Fruit fly (Drosophila melanogaster): ENCODE results near the gene ase.

Gene ase

dm6 chrX:499589-500041 lies 39.1 kb downstream of the ase start (continued):
- TF ChIP-seq HHEX (GFP tag; optimal IDR thresholded peaks at IDR 0.05) (peak; percentile 90), tgo (GFP tag; IDR thresholded peaks at IDR 0.05) (peak; percentile 70), CG14710 (tag; optimal IDR thresholded peaks at IDR 0.05) (peak; percentile 51), sob (GFP tag; IDR thresholded peaks at IDR 0.05) (peak; percentile 84), CG18262 (tag; optimal IDR thresholded peaks at IDR 0.05) (peak; percentile 75), Mes4 (GFP tag; optimal IDR thresholded peaks at IDR 0.05) (peak; percentile 70), onecut (GFP tag; IDR thresholded peaks at IDR 0.05) (no peak; the same call in 1 of the 2 replicates), HLH3B (GFP tag; IDR thresholded peaks at IDR 0.05) (peak; percentile 68), H15 (GFP tag; IDR thresholded peaks at IDR 0.05) (peak; percentile 63; the same call in 1 of the 3 replicates), CG13287 (GFP tag; IDR thresholded peaks at IDR 0.05; ENCODE audit: partially characterized antibody) (peak; percentile 18), fd64A (GFP tag; optimal IDR thresholded peaks at IDR 0.05) (peak; percentile 69), Fer3 (tag; optimal IDR thresholded peaks at IDR 0.05) (peak; percentile 85), crp (GFP tag; optimal IDR thresholded peaks at IDR 0.05) (peak in 1 of 2 experiments; percentile 40), CG4820 (GFP tag; optimal IDR thresholded peaks at IDR 0.05) (peak; percentile 69), crol (GFP tag; IDR thresholded peaks at IDR 0.05) (no peak), so (GFP tag; IDR thresholded peaks at IDR 0.05) (peak; percentile 85; the same call in 2 of the 3 replicates), Gsc (GFP tag; IDR thresholded peaks at IDR 0.05) (no peak), CG11504 (tag; optimal IDR thresholded peaks at IDR 0.05) (no peak), CG3407 (GFP tag; optimal IDR thresholded peaks at IDR 0.05) (peak; percentile 71), trh (GFP tag; optimal IDR thresholded peaks at IDR 0.05) (no peak), CG2116 (GFP tag; optimal IDR thresholded peaks at IDR 0.05) (peak; percentile 38), CG16815 (GFP tag; optimal IDR thresholded peaks at IDR 0.05) (peak; percentile 57), tio (GFP tag; optimal IDR thresholded peaks at IDR 0.05) (peak; percentile 64), Dek (tag; optimal IDR thresholded peaks at IDR 0.05) (peak; percentile 86), CG8281 (tag; optimal IDR thresholded peaks at IDR 0.05) (peak; percentile 65), CG16813 (GFP tag; IDR thresholded peaks at IDR 0.05; ENCODE audit: partially characterized antibody) (no peak), CG17612 (GFP tag; IDR thresholded peaks at IDR 0.05) (0 out of 2 replicates have a peak, but pooled peaks have one; percentile 45), pnt (GFP tag; optimal IDR thresholded peaks at IDR 0.05) (peak; percentile 64), Nf-YA (GFP tag; IDR thresholded peaks at IDR 0.05) (peak; percentile 41; the same call in 1 of the 2 replicates), Jarid2 (GFP tag; optimal IDR thresholded peaks at IDR 0.05) (peak; percentile 59), slp2 (GFP tag; optimal IDR thresholded peaks at IDR 0.05) (peak; percentile 59), croc (GFP tag; conservative IDR thresholded peaks at IDR 0.05) (peak; percentile 49; the same call in 2 of the 3 replicates), CG9215 (GFP tag; IDR thresholded peaks at IDR 0.05) (peak; percentile 74), eyg (GFP tag; optimal IDR thresholded peaks at IDR 0.05) (peak; percentile 64), BtbVII (GFP tag; optimal IDR thresholded peaks at IDR 0.05) (peak; percentile 90), CG34376 (GFP tag; optimal IDR thresholded peaks at IDR 0.05) (peak; percentile 90), dmrt99B (tag; optimal IDR thresholded peaks at IDR 0.05) (peak; percentile 88), CG6791 (GFP tag; IDR thresholded peaks at IDR 0.05; ENCODE audit: partially characterized antibody) (no peak), H2.0 (GFP tag; IDR thresholded peaks at IDR 0.05) (peak; percentile 21; the same call in 1 of the 2 replicates), Taf1 (GFP tag; IDR thresholded peaks at IDR 0.05) (peak; percentile 46; the same call in 1 of the 2 replicates), Lhr (GFP tag; optimal IDR thresholded peaks at IDR 0.05) (no peak), Fer2 (tag; optimal IDR thresholded peaks at IDR 0.05) (peak; percentile 73), grn (GFP tag; optimal IDR thresholded peaks at IDR 0.05) (peak; percentile 19), Oli (tag; optimal IDR thresholded peaks at IDR 0.05) (peak; percentile 85), TFAM (GFP tag; optimal IDR thresholded peaks at IDR 0.05) (no peak), C15 (GFP tag; IDR thresholded peaks at IDR 0.05) (no peak), CG11560 (tag; IDR thresholded peaks at IDR 0.05) (peak; percentile 50; the same call in 1 of the 3 replicates), CG31441 (GFP tag; IDR thresholded peaks at IDR 0.05) (no peak), sd (tag; optimal IDR thresholded peaks at IDR 0.05) (no peak), NK7.1 (GFP tag; optimal IDR thresholded peaks at IDR 0.05) (peak; percentile 79)

Measured in whole organism, embryonic.